Comparison of ENCODE assay signal across 1 fruit fly cellular context in genomic region chr2L:530245-530644, dm6.
TF ChIP-seq lines count a peak whose summit lies in the region.

No protein-coding gene starts in this region.

TF ChIP-seq in whole organism, embryonic, 481 proteins besides CTCF, POLR2A, EP300 and RAD21 (continued from another document):
- TF ChIP-seq sim (GFP tag; IDR thresholded peaks at IDR 0.05; lab: Robert Waterston, UW) = no peak
- 0 out of 2 replicates have a peak, but pooled peaks have one; percentile 22 for TF ChIP-seq vvl (GFP tag; IDR thresholded peaks at IDR 0.05; lab: Robert Waterston, UW)
- TF ChIP-seq kay (GFP tag; optimal IDR thresholded peaks at IDR 0.05; lab: Kevin White, UChicago) = no peak
- no peak for TF ChIP-seq crc (GFP tag; optimal IDR thresholded peaks at IDR 0.05; lab: Kevin White, UChicago)
- TF ChIP-seq Bteb2 (GFP tag; optimal IDR thresholded peaks at IDR 0.05; lab: Kevin White, UChicago) = no peak
- TF ChIP-seq trem (tag; optimal IDR thresholded peaks at IDR 0.05; lab: Kevin White, UChicago) = no peak
- TF ChIP-seq CG8944 (GFP tag; optimal IDR thresholded peaks at IDR 0.05; lab: Kevin White, UChicago) = peak; percentile 8
- peak; percentile 29 for TF ChIP-seq mam (GFP tag; optimal IDR thresholded peaks at IDR 0.05; lab: Kevin White, UChicago)
- no peak for TF ChIP-seq CG31365 (tag; optimal IDR thresholded peaks at IDR 0.05; lab: Kevin White, UChicago)
- no peak for TF ChIP-seq Spps (tag; optimal IDR thresholded peaks at IDR 0.05; lab: Kevin White, UChicago)
- peak; percentile 46 for TF ChIP-seq Ptx1 (GFP tag; IDR thresholded peaks at IDR 0.05; lab: Robert Waterston, UW)
- TF ChIP-seq tin (GFP tag; optimal IDR thresholded peaks at IDR 0.05; lab: Kevin White, UChicago) = peak; percentile 33
- TF ChIP-seq CG32772 (GFP tag; IDR thresholded peaks at IDR 0.05; lab: Robert Waterston, UW) = 0 out of 2 replicates have a peak, but pooled peaks have one; percentile 8
- peak; percentile 46 for TF ChIP-seq Mes4 (GFP tag; optimal IDR thresholded peaks at IDR 0.05; lab: Kevin White, UChicago)
- no peak for TF ChIP-seq schlank (tag; optimal IDR thresholded peaks at IDR 0.05; lab: Kevin White, UChicago)
- TF ChIP-seq CG30403 (GFP tag; optimal IDR thresholded peaks at IDR 0.05; lab: Kevin White, UChicago) = peak; percentile 11
- no peak for TF ChIP-seq sens-2 (GFP tag; IDR thresholded peaks at IDR 0.05; lab: Robert Waterston, UW)
- peak; percentile 15 to 18 for TF ChIP-seq dpn (GFP tag; optimal IDR thresholded peaks at IDR 0.05; lab: Kevin White, UChicago)
- TF ChIP-seq Oli (tag; optimal IDR thresholded peaks at IDR 0.05; lab: Kevin White, UChicago) = peak; percentile 4
- TF ChIP-seq ara (GFP tag; IDR thresholded peaks at IDR 0.05; lab: Robert Waterston, UW) = no peak
- TF ChIP-seq Antp (GFP tag; optimal IDR thresholded peaks at IDR 0.05; lab: Kevin White, UChicago) = peak; percentile 46
- no peak for TF ChIP-seq Ravus (GFP tag; IDR thresholded peaks at IDR 0.05; lab: Robert Waterston, UW)
- peak; percentile 12 for TF ChIP-seq CG12391 (tag; optimal IDR thresholded peaks at IDR 0.05; lab: Kevin White, UChicago)
- peak; percentile 17 for TF ChIP-seq org-1 (GFP tag; optimal IDR thresholded peaks at IDR 0.05; lab: Kevin White, UChicago)
- peak; percentile 80 for TF ChIP-seq sens (GFP tag; lab: Kevin White, UChicago)
- TF ChIP-seq HLH3B (GFP tag; IDR thresholded peaks at IDR 0.05; lab: Robert Waterston, UW) = 0 out of 2 replicates have a peak, but pooled peaks have one; percentile 4
- peak; percentile 48; the same call in 1 of the 2 replicates for TF ChIP-seq Xrp1 (GFP tag; IDR thresholded peaks at IDR 0.05; lab: Robert Waterston, UW)
- TF ChIP-seq CG34224 (GFP tag; IDR thresholded peaks at IDR 0.05; lab: Robert Waterston, UW; ENCODE audit: partially characterized antibody) = no peak
